Fruit fly (Drosophila melanogaster): ENCODE results near the gene CG14316.

Gene CG14316

dm6 chr3R:18198518-18199118 is 46.7 kb downstream of the CG14316 start (continued):
- TF ChIP-seq Dad (GFP tag; optimal IDR thresholded peaks at IDR 0.05) (peak; percentile 17), H15 (GFP tag; IDR thresholded peaks at IDR 0.05) (no peak), slbo (GFP tag; IDR thresholded peaks at IDR 0.05) (no peak), salm (tag; optimal IDR thresholded peaks at IDR 0.05) (peak; percentile 45), CG9215 (GFP tag; IDR thresholded peaks at IDR 0.05) (no peak), Fer1 (GFP tag; optimal IDR thresholded peaks at IDR 0.05) (peak; percentile 83), dmrt11E (tag; optimal IDR thresholded peaks at IDR 0.05) (peak; percentile 39), CG13287 (GFP tag; IDR thresholded peaks at IDR 0.05; ENCODE audit: partially characterized antibody) (no peak), sd (tag; optimal IDR thresholded peaks at IDR 0.05) (peak; percentile 81), Side (GFP tag; optimal IDR thresholded peaks at IDR 0.05) (peak; percentile 22), CG1792 (GFP tag; optimal IDR thresholded peaks at IDR 0.05) (peak; percentile 76), gce (GFP tag; IDR thresholded peaks at IDR 0.05) (no peak), CG12769 (tag; optimal IDR thresholded peaks at IDR 0.05) (peak; percentile 34), pzg (GFP tag; optimal IDR thresholded peaks at IDR 0.05) (no peak), Rx (GFP tag; IDR thresholded peaks at IDR 0.05) (no peak), Asciz (GFP tag; optimal IDR thresholded peaks at IDR 0.05) (peak; percentile 75), pfk (GFP tag; optimal IDR thresholded peaks at IDR 0.05) (peak; percentile 39), tio (GFP tag; optimal IDR thresholded peaks at IDR 0.05) (no peak), Hand (GFP tag; optimal IDR thresholded peaks at IDR 0.05) (peak; percentile 49), Scr (GFP tag; IDR thresholded peaks at IDR 0.05; ENCODE audit: partially characterized antibody) (no peak), BtbVII (GFP tag; optimal IDR thresholded peaks at IDR 0.05) (peak; percentile 70), E2f2 (GFP tag; IDR thresholded peaks at IDR 0.05) (no peak), CG3163 (GFP tag; optimal IDR thresholded peaks at IDR 0.05) (peak; percentile 27), CG7987 (GFP tag; optimal IDR thresholded peaks at IDR 0.05) (peak; percentile 76), mirr (GFP tag; optimal IDR thresholded peaks at IDR 0.05) (peak; percentile 56), dysf (GFP tag; IDR thresholded peaks at IDR 0.05) (no peak), CG3065 (GFP tag; optimal IDR thresholded peaks at IDR 0.05) (no peak), lilli (GFP tag; optimal IDR thresholded peaks at IDR 0.05) (peak; percentile 26), wor (GFP tag; IDR thresholded peaks at IDR 0.05) (no peak), scrt (GFP tag; optimal IDR thresholded peaks at IDR 0.05) (peak; percentile 58), CG4328 (GFP tag; optimal IDR thresholded peaks at IDR 0.05) (peak; percentile 57), crp (GFP tag; optimal IDR thresholded peaks at IDR 0.05) (no peak), CG1603 (tag; optimal IDR thresholded peaks at IDR 0.05) (peak; percentile 64)

- peak; percentile 71 for TF ChIP-seq CG2116 (GFP tag; optimal IDR thresholded peaks at IDR 0.05)
- peak; percentile 69 for TF ChIP-seq hkb (optimal IDR thresholded peaks at IDR 0.05)
- no peak for TF ChIP-seq hkb (GFP tag; IDR thresholded peaks at IDR 0.05)
- no peak for TF ChIP-seq mam (GFP tag; optimal IDR thresholded peaks at IDR 0.05)
- TF ChIP-seq CTCF (GFP tag; optimal IDR thresholded peaks at IDR 0.05), result peak; percentile 16
- TF ChIP-seq CG4617 (GFP tag; optimal IDR thresholded peaks at IDR 0.05; ENCODE audit: borderline replicate concordance), result peak; percentile 68
- TF ChIP-seq ham (GFP tag; IDR thresholded peaks at IDR 0.05), result no peak
- no peak for TF ChIP-seq Dip2 (GFP tag; IDR thresholded peaks at IDR 0.05)
- TF ChIP-seq phol (tag; optimal IDR thresholded peaks at IDR 0.05), result peak; percentile 90
- no peak for TF ChIP-seq Drgx (GFP tag; IDR thresholded peaks at IDR 0.05)
- no peak for TF ChIP-seq sc (optimal IDR thresholded peaks at IDR 0.05)
- TF ChIP-seq sc (GFP tag; optimal IDR thresholded peaks at IDR 0.05), result no peak
- TF ChIP-seq NC2β (GFP tag; optimal IDR thresholded peaks at IDR 0.05), result no peak
- peak; percentile 83 for TF ChIP-seq CG9797 (GFP tag; optimal IDR thresholded peaks at IDR 0.05)
- TF ChIP-seq nmo (GFP tag; optimal IDR thresholded peaks at IDR 0.05), result peak; percentile 44
- no peak for TF ChIP-seq HLH54F (GFP tag; optimal IDR thresholded peaks at IDR 0.05)
- peak; percentile 4 for TF ChIP-seq stwl (tag; optimal IDR thresholded peaks at IDR 0.05)
- peak; percentile 49 for TF ChIP-seq Abd-B (GFP tag; optimal IDR thresholded peaks at IDR 0.05)
- TF ChIP-seq CoRest (tag; optimal IDR thresholded peaks at IDR 0.05), result peak; percentile 46
These were observed 47.4 kb downstream of the CG14316 start, which contains the start of the genes Ssdp and CG7985 for dm6 chr3R:18199177-18199884. Ssdp (minus strand) TSS chr3R:18199595. CG7985 (plus strand) TSS chr3R:18199857.

Data from whole organism, embryonic.